Worm (Caenorhabditis elegans) whole organism, L4 larva: ENCODE results near the gene srsx-30.

Experiments
- F49E8.2 ChIP-seq: sonication (generic microtip); optimal IDR thresholded peaks from 2 replicates; lab custom pipeline; 2016; ENCODE audit warnings: missing compliant biosample characterization, mild to moderate bottlenecking, missing genetic modification characterization, borderline replicate concordance
- T20F7.1 ChIP-seq: fragments of 200-800 bp; sonication (Bioruptor generic); optimal IDR thresholded peaks from 2 replicates; lab custom pipeline; 2018; ENCODE audit warnings: mild to moderate bottlenecking, missing genetic modification characterization, missing compliant biosample characterization
- Y75B8A.6 ChIP-seq: fragments of 200-800 bp; sonication (Bioruptor generic); IDR thresholded peaks from 2 replicates; pipeline ENCODE4 v1.3.6; 2022; ENCODE audit warnings: missing genetic modification reagents, missing genetic modification characterization, missing compliant biosample characterization
- ZK546.5 ChIP-seq, 2 experiments: sonication (generic microtip); optimal IDR thresholded peaks; 2 replicates each; lab custom pipeline; 2017; ENCODE audit warnings: missing biosample characterization in 2 of 2, missing genetic modification characterization in 2 of 2
- ama-1 ChIP-seq: fragments of 150-350 bp; optimal IDR thresholded peaks from 2 replicates; lab custom pipeline; 2014; ENCODE audit warnings: inconsistent platforms, mixed read lengths
- arid-1 ChIP-seq: fragments of 200-800 bp; sonication (Bioruptor generic); conservative IDR thresholded peaks from 2 replicates; pipeline ENCODE4 v1.3.6; 2022; ENCODE audit warnings: missing genetic modification reagents, missing genetic modification characterization, missing compliant biosample characterization
- attf-4 ChIP-seq: sonication (generic microtip); optimal IDR thresholded peaks from 3 replicates; lab custom pipeline; 2017; ENCODE audit warnings: missing biosample characterization, missing genetic modification characterization
- ceh-20 ChIP-seq: fragments of 200-800 bp; sonication (Bioruptor generic); IDR thresholded peaks from 2 replicates; pipeline ENCODE4 v1.3.6; 2022; ENCODE audit warnings: missing genetic modification reagents, missing genetic modification characterization, missing compliant biosample characterization
- ceh-28 ChIP-seq: fragments of 150-350 bp; optimal IDR thresholded peaks from 2 replicates; lab custom pipeline; 2014; ENCODE audit warnings: missing biosample characterization, missing genetic modification reagents, missing genetic modification characterization
- ceh-44 ChIP-seq: fragments of 200-800 bp; sonication (Bioruptor generic); IDR thresholded peaks from 2 replicates; pipeline ENCODE4 v1.3.6; 2022; ENCODE audit warnings: missing genetic modification reagents, missing genetic modification characterization, missing compliant biosample characterization
- ceh-62 ChIP-seq: sonication (generic microtip); optimal IDR thresholded peaks from 2 replicates; lab custom pipeline; 2017; ENCODE audit warnings: missing biosample characterization, missing genetic modification characterization
- cey-2 ChIP-seq: sonication (generic microtip); optimal IDR thresholded peaks from 3 replicates; lab custom pipeline; 2017; ENCODE audit warnings: missing genetic modification characterization, mild to moderate bottlenecking, missing compliant biosample characterization, antibody characterized with exemption, borderline replicate concordance; ENCODE audit not compliant: insufficient read depth
- daf-16 ChIP-seq, 3 experiments: sonication (generic microtip); optimal IDR thresholded peaks; 2 replicates each; lab custom pipeline; 2016 to 2017; ENCODE audit warnings: missing genetic modification characterization in 3 of 3, missing genetic modification reagents in 3 of 3, mild to moderate bottlenecking in 2 of 3, missing compliant biosample characterization in 2 of 3, missing biosample characterization in 1 of 3, moderate library complexity in 1 of 3
- daf-8 ChIP-seq: fragments of 200-800 bp; sonication (Bioruptor generic); IDR thresholded peaks from 2 replicates; pipeline ENCODE4 v1.3.6; 2022; ENCODE audit warnings: missing genetic modification characterization, missing compliant biosample characterization
- dmd-6 ChIP-seq: fragments of 200-800 bp; sonication (Bioruptor generic); IDR thresholded peaks from 2 replicates; pipeline ENCODE4 v1.3.6; 2022; ENCODE audit warnings: missing genetic modification reagents, missing genetic modification characterization, missing compliant biosample characterization
- duxl-1 ChIP-seq: sonication (generic microtip); optimal IDR thresholded peaks from 2 replicates; lab custom pipeline; 2016; ENCODE audit warnings: mild to moderate bottlenecking, missing genetic modification characterization, moderate library complexity, missing compliant biosample characterization; ENCODE audit not compliant: poor library complexity
- dve-1 ChIP-seq: sonication (generic microtip); optimal IDR thresholded peaks from 2 replicates; lab custom pipeline; 2017; ENCODE audit warnings: antibody characterized with exemption, mild to moderate bottlenecking, missing genetic modification characterization, missing compliant biosample characterization; ENCODE audit not compliant: insufficient read depth
- gei-8 ChIP-seq: fragments of 200-800 bp; sonication (Bioruptor generic); optimal IDR thresholded peaks from 2 replicates; lab custom pipeline; 2018; ENCODE audit warnings: mild to moderate bottlenecking, missing genetic modification characterization, missing compliant biosample characterization
- hif-1 ChIP-seq, 2 experiments: sonication (generic microtip); optimal IDR thresholded peaks; 2 replicates each; lab custom pipeline; 2016 to 2017; ENCODE audit warnings: missing compliant biosample characterization in 2 of 2, missing genetic modification characterization in 2 of 2, missing genetic modification reagents in 2 of 2, missing genotype in 2 of 2, mild to moderate bottlenecking in 1 of 2
- hlh-11 ChIP-seq: fragments of 200-800 bp; sonication (Bioruptor generic); optimal IDR thresholded peaks from 2 replicates; lab custom pipeline; 2018; ENCODE audit warnings: mild to moderate bottlenecking, missing genetic modification characterization, missing compliant biosample characterization
- hlh-30 ChIP-seq: sonication (generic microtip); optimal IDR thresholded peaks from 2 replicates; lab custom pipeline; 2017; ENCODE audit warnings: antibody characterized with exemption, mild to moderate bottlenecking, missing genetic modification characterization, missing compliant biosample characterization; ENCODE audit not compliant: insufficient read depth
- hmg-1.1 ChIP-seq: fragments of 200-800 bp; sonication (Bioruptor generic); IDR thresholded peaks from 2 replicates; pipeline ENCODE4 v1.3.6; 2022; ENCODE audit warnings: missing genetic modification reagents, missing genetic modification characterization, missing compliant biosample characterization
- jun-1 ChIP-seq: fragments of 150-350 bp; optimal IDR thresholded peaks from 2 replicates; lab custom pipeline; 2014; ENCODE audit warnings: missing biosample characterization, missing genetic modification reagents, missing genetic modification characterization
- lin-1 ChIP-seq: fragments of 200-800 bp; sonication (Bioruptor generic); IDR thresholded peaks from 2 replicates; pipeline ENCODE4 v1.3.6; 2022; ENCODE audit warnings: missing genetic modification reagents, missing genetic modification characterization, missing compliant biosample characterization
- lsy-2 ChIP-seq, 2 experiments: fragments of 150-350 bp in 1 of 2; sonication (generic microtip) in 1 of 2; optimal IDR thresholded peaks; 2 replicates each; lab custom pipeline; 2014 to 2017; ENCODE audit warnings: missing biosample characterization in 2 of 2, missing genetic modification characterization in 2 of 2
- madf-9 ChIP-seq: fragments of 200-800 bp; sonication (Bioruptor generic); conservative IDR thresholded peaks from 2 replicates; pipeline ENCODE4 v1.3.6; 2022; ENCODE audit warnings: missing genetic modification reagents, missing genetic modification characterization, missing compliant biosample characterization
- mep-1 ChIP-seq: fragments of 150-350 bp; sonication (generic microtip); optimal IDR thresholded peaks from 3 replicates; lab custom pipeline; 2014; ENCODE audit warnings: missing biosample characterization, missing genetic modification characterization
- mes-2 ChIP-seq: sonication (generic microtip); optimal IDR thresholded peaks from 2 replicates; lab custom pipeline; 2016; ENCODE audit warnings: missing genotype, mild to moderate bottlenecking, missing genetic modification characterization, missing compliant biosample characterization; ENCODE audit not compliant: poor library complexity, severe bottlenecking
- mxl-2 ChIP-seq: fragments of 200-800 bp; sonication (Bioruptor generic); conservative IDR thresholded peaks from 2 replicates; pipeline ENCODE4 v1.3.6; 2022; ENCODE audit warnings: missing genetic modification reagents, missing genetic modification characterization, missing compliant biosample characterization
- mxl-3 ChIP-seq: fragments of 200-800 bp; sonication (Bioruptor generic); optimal IDR thresholded peaks from 2 replicates; lab custom pipeline; 2018; ENCODE audit warnings: mild to moderate bottlenecking, missing genetic modification characterization, missing compliant biosample characterization
- nhr-102 ChIP-seq: sonication (generic microtip); optimal IDR thresholded peaks from 2 replicates; lab custom pipeline; 2016; ENCODE audit warnings: mild to moderate bottlenecking, missing genetic modification characterization, moderate library complexity, missing compliant biosample characterization
- nhr-111 ChIP-seq: fragments of 200-800 bp; sonication (Bioruptor generic); optimal IDR thresholded peaks from 2 replicates; lab custom pipeline; 2018; ENCODE audit warnings: mild to moderate bottlenecking, missing genetic modification characterization, missing compliant biosample characterization
- nhr-28 ChIP-seq: fragments of 150-350 bp; optimal IDR thresholded peaks from 2 replicates; lab custom pipeline; 2014; ENCODE audit warnings: missing biosample characterization, missing genetic modification characterization
- nhr-41 ChIP-seq: fragments of 200-800 bp; sonication (Bioruptor generic); IDR thresholded peaks from 2 replicates; pipeline ENCODE4 v1.3.6; 2022; ENCODE audit warnings: missing genetic modification reagents, missing genetic modification characterization, missing compliant biosample characterization
- nhr-76 ChIP-seq: fragments of 150-350 bp; optimal IDR thresholded peaks from 2 replicates; lab custom pipeline; 2014; ENCODE audit warnings: missing biosample characterization, missing genetic modification characterization
- php-3 ChIP-seq: fragments of 200-800 bp; sonication (Bioruptor generic); IDR thresholded peaks from 2 replicates; pipeline ENCODE4 v1.3.6; 2022; ENCODE audit warnings: missing genetic modification reagents, missing genetic modification characterization, missing compliant biosample characterization
- pqm-1 ChIP-seq: sonication (generic microtip); optimal IDR thresholded peaks from 2 replicates; lab custom pipeline; 2017; ENCODE audit warnings: missing biosample characterization, missing genetic modification characterization
- rbr-2 ChIP-seq: sonication (generic microtip); optimal IDR thresholded peaks from 2 replicates; lab custom pipeline; 2016; ENCODE audit warnings: missing genotype, missing genetic modification characterization, missing compliant biosample characterization
- saeg-2 ChIP-seq: fragments of 200-800 bp; sonication (Bioruptor generic); IDR thresholded peaks from 2 replicates; pipeline ENCODE4 v1.3.6; 2022; ENCODE audit warnings: missing genetic modification reagents, missing genetic modification characterization, missing compliant biosample characterization
- skn-1 ChIP-seq: fragments of 150-350 bp; optimal IDR thresholded peaks from 2 replicates; lab custom pipeline; 2014; ENCODE audit warnings: missing biosample characterization, missing genetic modification characterization
- snpc-1.2 ChIP-seq: fragments of 200-800 bp; sonication (Bioruptor generic); IDR thresholded peaks from 2 replicates; pipeline ENCODE4 v1.3.6; 2022; ENCODE audit warnings: missing genetic modification reagents, missing genetic modification characterization, missing compliant biosample characterization
- tra-1 ChIP-seq: fragments of 200-800 bp; sonication (Bioruptor generic); IDR thresholded peaks from 2 replicates; pipeline ENCODE4 v1.3.6; 2022; ENCODE audit warnings: missing genetic modification reagents, missing genetic modification characterization, missing compliant biosample characterization
- vab-7 ChIP-seq: fragments of 200-800 bp; sonication (Bioruptor generic); IDR thresholded peaks from 2 replicates; pipeline ENCODE4 v1.3.6; 2022; ENCODE audit warnings: missing genetic modification reagents, missing genetic modification characterization, missing compliant biosample characterization
- zfp-2 ChIP-seq: sonication (generic microtip); optimal IDR thresholded peaks from 2 replicates; lab custom pipeline; 2016; ENCODE audit warnings: mild to moderate bottlenecking, missing genetic modification characterization, missing compliant biosample characterization
- ztf-11 ChIP-seq: fragments of 150-350 bp; optimal IDR thresholded peaks from 2 replicates; lab custom pipeline; 2014; ENCODE audit warnings: missing biosample characterization, missing genetic modification characterization
- ztf-7 ChIP-seq: fragments of 150-350 bp; optimal IDR thresholded peaks from 2 replicates; lab custom pipeline; 2014; ENCODE audit warnings: missing biosample characterization, missing genetic modification characterization

srsx-30 gene

DNA sequence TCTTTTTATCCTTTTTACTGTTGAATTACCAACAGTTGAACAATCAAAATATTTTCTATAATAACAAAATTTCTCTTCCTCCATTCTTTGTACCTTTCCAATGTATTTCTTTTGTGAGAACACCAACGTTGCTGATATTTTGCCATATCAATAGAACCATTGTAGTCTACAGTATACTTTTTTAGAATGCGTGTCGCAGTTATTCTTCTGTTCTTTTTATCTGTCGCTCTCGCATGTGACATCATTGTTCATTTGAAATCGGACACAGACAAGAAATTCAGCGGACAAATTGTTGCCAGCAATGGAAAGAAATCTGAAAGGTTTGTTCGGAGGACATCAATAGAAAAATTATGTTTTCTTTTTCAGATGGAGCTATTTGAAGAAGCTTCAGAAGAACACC lies 43.3 kb downstream of the srsx-30 start, which contains the start of gene ZK856.7 (continued):
- no peak for TF ChIP-seq hmg-1.1 (GFP tag; lab: Robert Waterston, UW)

- TF ChIP-seq ceh-20 (GFP tag; lab: Robert Waterston, UW) (no peak), ceh-44 (no peak), ama-1 (peak; percentile 49), mxl-2 (GFP tag; lab: Robert Waterston, UW) (no peak), daf-16 (GFP tag; optimal IDR thresholded peaks at IDR 0.05; lab: Kevin White, UChicago) (no peak), daf-16 (tag; optimal IDR thresholded peaks at IDR 0.05; lab: Kevin White, UChicago) (peak; percentile 62), php-3 (GFP tag; lab: Robert Waterston, UW) (no peak), hlh-30 (tag; lab: Kevin White, UChicago) (no peak), daf-8 (GFP tag; lab: Robert Waterston, UW) (no peak), cey-2 (tag; lab: Kevin White, UChicago) (no peak), jun-1 (tag; lab: Kevin White, UChicago) (no peak)
Observed at ce11 chrV:10202340-10202739, 43.7 kb downstream of the srsx-30 start.

- no peak for TF ChIP-seq F49E8.2 (tag; lab: Kevin White, UChicago)
- TF ChIP-seq duxl-1 (tag; lab: Kevin White, UChicago): peak; percentile 26
- no peak for TF ChIP-seq Y75B8A.6 (GFP tag; lab: Robert Waterston, UW)
- TF ChIP-seq vab-7 (GFP tag; lab: Robert Waterston, UW): no peak
- TF ChIP-seq mep-1 (tag; lab: Kevin White, UChicago): peak; percentile 14
- TF ChIP-seq saeg-2 (GFP tag; lab: Robert Waterston, UW): no peak
- no peak for TF ChIP-seq tra-1 (GFP tag; lab: Robert Waterston, UW)
- no peak for TF ChIP-seq ceh-62
- no peak for TF ChIP-seq mxl-3 (GFP tag; lab: Kevin White, UChicago)
- no peak for TF ChIP-seq nhr-76 (tag; lab: Kevin White, UChicago)
- TF ChIP-seq ceh-28: peak; percentile 64
- TF ChIP-seq dmd-6: peak; percentile 33; the same call in 1 of the 2 replicates
- no peak for TF ChIP-seq arid-1 (GFP tag; lab: Robert Waterston, UW)
- no peak for TF ChIP-seq nhr-111 (GFP tag; lab: Kevin White, UChicago)
- TF ChIP-seq hlh-11 (tag; lab: Kevin White, UChicago): peak; percentile 69
- TF ChIP-seq mes-2: peak; percentile 29
- TF ChIP-seq zfp-2: no peak
- peak; percentile 23 for TF ChIP-seq T20F7.1 (GFP tag; lab: Kevin White, UChicago)
- no peak for TF ChIP-seq madf-9 (GFP tag; lab: Robert Waterston, UW)
- TF ChIP-seq ztf-11 (tag; lab: Kevin White, UChicago): no peak
- no peak for TF ChIP-seq nhr-102 (tag; lab: Kevin White, UChicago)
- TF ChIP-seq lsy-2 (tag; optimal IDR thresholded peaks at IDR 0.05; lab: Kevin White, UChicago): peak in 1 of 2 experiments; percentile 23
- no peak for TF ChIP-seq rbr-2 (tag; lab: Kevin White, UChicago)
- TF ChIP-seq hif-1 (tag; optimal IDR thresholded peaks at IDR 0.05; lab: Kevin White, UChicago): no peak
- no peak for TF ChIP-seq snpc-1.2 (GFP tag; lab: Robert Waterston, UW)
- no peak for TF ChIP-seq attf-4 (tag; lab: Kevin White, UChicago)
- no peak for TF ChIP-seq ZK546.5 (tag; optimal IDR thresholded peaks at IDR 0.05; lab: Kevin White, UChicago)
- TF ChIP-seq skn-1 (tag; lab: Kevin White, UChicago): no peak
- no peak for TF ChIP-seq gei-8
- no peak for TF ChIP-seq nhr-41 (GFP tag; lab: Robert Waterston, UW)
- TF ChIP-seq nhr-28: peak; percentile 81
- TF ChIP-seq jun-1 (tag; lab: Kevin White, UChicago): no peak
- peak; percentile 84 for TF ChIP-seq pqm-1
- TF ChIP-seq dve-1: peak; percentile 60
- TF ChIP-seq lin-1 (GFP tag; lab: Robert Waterston, UW): 0 out of 2 replicates have a peak, but pooled peaks have one; percentile 42
- no peak for TF ChIP-seq ztf-7 (tag; lab: Kevin White, UChicago)
Observed at ce11 chrV:10203435-10204009, 44.9 kb downstream of the srsx-30 start, which contains the start of gene chpf-1. chpf-1 (minus strand) TSS chrV:10203485.
